Fruit fly (Drosophila melanogaster): Measurements from ENCODE around the gene CecA2.

Gene CecA2

DNA sequence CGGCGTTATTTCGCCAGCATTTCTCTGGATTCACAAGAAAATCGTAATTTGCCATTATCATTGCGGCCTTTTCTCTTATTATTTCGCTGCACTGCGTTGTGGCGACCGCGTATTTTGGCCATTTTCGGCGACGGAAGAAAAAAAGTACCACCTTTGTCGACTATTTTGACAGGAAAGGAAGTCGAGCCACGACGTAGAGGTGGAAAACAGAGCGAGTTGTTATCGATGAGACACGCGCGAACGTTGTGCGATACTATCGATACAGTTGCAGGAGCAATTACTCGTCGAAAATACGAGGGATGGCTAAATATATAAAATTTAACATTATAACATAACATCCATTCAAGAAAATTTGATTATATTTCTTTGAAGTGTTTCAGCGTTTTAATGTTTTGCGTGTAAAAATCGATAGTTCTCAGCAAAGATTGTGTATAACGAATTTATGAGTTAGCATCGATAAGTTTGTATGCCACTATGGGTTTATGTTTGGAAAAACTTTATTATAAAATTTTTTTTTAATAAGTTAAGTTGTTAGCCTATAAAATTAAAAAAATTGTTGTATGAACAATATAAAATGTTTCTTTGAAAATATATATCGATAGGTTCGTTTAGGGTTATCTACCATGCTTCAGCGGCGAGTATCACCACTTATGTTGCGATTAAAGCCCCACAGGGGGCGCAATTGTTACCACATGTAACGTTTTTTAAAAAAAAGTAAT is 3.0 kb upstream of the CecA2 start, which contains the start of gene RpS7 (continued):
- TF ChIP-seq BtbVII (GFP tag; optimal IDR thresholded peaks at IDR 0.05): peak; percentile 84
- peak; percentile 22 for TF ChIP-seq CG3163 (GFP tag; optimal IDR thresholded peaks at IDR 0.05)
- no peak for TF ChIP-seq Dfd (GFP tag; optimal IDR thresholded peaks at IDR 0.05)
- peak; percentile 79 for TF ChIP-seq CG31441 (GFP tag; IDR thresholded peaks at IDR 0.05)
- TF ChIP-seq CG4424 (GFP tag; optimal IDR thresholded peaks at IDR 0.05): peak; percentile 78
- peak; percentile 33 for TF ChIP-seq pros (GFP tag; optimal IDR thresholded peaks at IDR 0.05)
- no peak for TF ChIP-seq pum (GFP tag; optimal IDR thresholded peaks at IDR 0.05)
- TF ChIP-seq nerfin-2 (GFP tag; IDR thresholded peaks at IDR 0.05; ENCODE audit: partially characterized antibody): peak; percentile 95
- TF ChIP-seq CG12391 (tag; optimal IDR thresholded peaks at IDR 0.05): peak; percentile 72
- TF ChIP-seq rib (GFP tag; IDR thresholded peaks at IDR 0.05): peak; percentile 66
- TF ChIP-seq CkIIα-i1 (GFP tag; IDR thresholded peaks at IDR 0.05): no peak
- peak; percentile 89 for TF ChIP-seq mirr (GFP tag; optimal IDR thresholded peaks at IDR 0.05)
- peak; percentile 69 for TF ChIP-seq Hand (GFP tag; optimal IDR thresholded peaks at IDR 0.05)
- TF ChIP-seq CG17359 (tag; optimal IDR thresholded peaks at IDR 0.05): peak; percentile 67
- TF ChIP-seq sqz (GFP tag; optimal IDR thresholded peaks at IDR 0.05): peak; percentile 71
- TF ChIP-seq toy (GFP tag; IDR thresholded peaks at IDR 0.05): 0 out of 2 replicates have a peak, but pooled peaks have one; percentile 33

DNA sequence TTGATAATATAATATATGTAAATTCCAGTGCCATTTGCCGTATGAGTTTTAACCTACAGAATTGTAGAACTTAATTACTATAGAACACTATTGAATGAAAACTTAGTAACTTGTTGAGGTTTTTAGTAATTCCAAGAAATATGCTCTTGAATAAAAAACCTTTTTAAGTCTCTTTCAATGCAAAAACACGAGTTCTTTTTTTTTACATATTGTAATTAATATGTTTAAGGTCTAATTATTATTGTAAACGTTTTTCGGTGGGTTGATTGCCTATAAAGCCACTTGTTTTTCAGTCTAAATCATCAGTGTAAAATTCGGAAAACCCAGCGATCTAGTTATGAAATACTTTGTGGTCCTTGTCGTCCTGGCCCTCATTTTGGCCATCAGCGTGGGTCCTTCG is 2.3 kb upstream of the CecA2 start, which contains the start of gene Anp:
Gene Anp, plus strand, starts transcription at position 301 of the 400 bp plus-strand sequence.
- TF ChIP-seq zfh1 (GFP tag; IDR thresholded peaks at IDR 0.05) (no peak), CG10431 (GFP tag; optimal IDR thresholded peaks at IDR 0.05) (no peak), ac (GFP tag; optimal IDR thresholded peaks at IDR 0.05) (no peak), amos (GFP tag; IDR thresholded peaks at IDR 0.05; ENCODE audit: partially characterized antibody) (no peak), ab (GFP tag; optimal IDR thresholded peaks at IDR 0.05) (no peak), CG13894 (tag; optimal IDR thresholded peaks at IDR 0.05) (no peak), CG11093 (GFP tag; IDR thresholded peaks at IDR 0.05) (no peak)

- TF ChIP-seq chinmo (GFP tag; IDR thresholded peaks at IDR 0.05; ENCODE audit: partially characterized antibody) (0 out of 4 replicates have a peak, but pooled peaks have one; percentile 56), ci (GFP tag; IDR thresholded peaks at IDR 0.05) (no peak), Hr39 (optimal IDR thresholded peaks at IDR 0.05) (no peak), Lim3 (GFP tag; IDR thresholded peaks at IDR 0.05) (no peak), CrebB (tag; optimal IDR thresholded peaks at IDR 0.05) (no peak), CG12219 (GFP tag; optimal IDR thresholded peaks at IDR 0.05) (no peak), so (GFP tag; IDR thresholded peaks at IDR 0.05) (no peak), CG13296 (GFP tag; optimal IDR thresholded peaks at IDR 0.05) (no peak), CG7839 (tag; optimal IDR thresholded peaks at IDR 0.05) (no peak)
Measured at dm6 chr3R:30210560-30210959, 1.4 kb upstream of the CecA2 start, which contains the start of gene CecA1. CecA1 (plus strand) TSS chr3R:30210874.

- TF ChIP-seq D (optimal IDR thresholded peaks at IDR 0.05): no peak
- TF ChIP-seq D (GFP tag; optimal IDR thresholded peaks at IDR 0.05): no peak
- TF ChIP-seq NC2α (GFP tag; optimal IDR thresholded peaks at IDR 0.05): no peak
- TF ChIP-seq mam (GFP tag; optimal IDR thresholded peaks at IDR 0.05): no peak
- no peak for TF ChIP-seq br (optimal IDR thresholded peaks at IDR 0.05)
- no peak for TF ChIP-seq MTF-1 (GFP tag; optimal IDR thresholded peaks at IDR 0.05; ENCODE audit: borderline replicate concordance)
- TF ChIP-seq CG3163 (GFP tag; optimal IDR thresholded peaks at IDR 0.05): no peak
- no peak for TF ChIP-seq CG18619 (GFP tag; optimal IDR thresholded peaks at IDR 0.05)
- TF ChIP-seq CG9797 (GFP tag; optimal IDR thresholded peaks at IDR 0.05): no peak
- TF ChIP-seq ttk (GFP tag; IDR thresholded peaks at IDR 0.05): no peak
- no peak for TF ChIP-seq Ada2b (GFP tag; IDR thresholded peaks at IDR 0.05)
- no peak for TF ChIP-seq fu2 (GFP tag; optimal IDR thresholded peaks at IDR 0.05)
Measured at dm6 chr3R:30213697-30214096, 1.7 kb downstream of the CecA2 start, which contains the start of gene CecB. CecB (minus strand) TSS chr3R:30213797.

Data from whole organism, embryonic.